Fruit fly (Drosophila melanogaster): ENCODE measurements around the gene CG12288.

CG12288 gene

dm6 chr2L:16887660-16888573, 14.1 kb downstream of the CG12288 start, which contains the start of the genes osi and tweek (continued):
- TF ChIP-seq Lhr (GFP tag; optimal IDR thresholded peaks at IDR 0.05) (peak; percentile 39), ham (GFP tag; IDR thresholded peaks at IDR 0.05) (0 out of 2 replicates have a peak, but pooled peaks have one; percentile 8), HLH3B (GFP tag; IDR thresholded peaks at IDR 0.05) (no peak), Fer1 (GFP tag; optimal IDR thresholded peaks at IDR 0.05) (peak; percentile 56), Myb (GFP tag; optimal IDR thresholded peaks at IDR 0.05) (peak; percentile 25), CG18262 (tag; optimal IDR thresholded peaks at IDR 0.05) (no peak), sisA (GFP tag; IDR thresholded peaks at IDR 0.05) (peak; percentile 54; the same call in 1 of the 2 replicates), sens-2 (GFP tag; IDR thresholded peaks at IDR 0.05) (no peak), kay (GFP tag; optimal IDR thresholded peaks at IDR 0.05) (peak; percentile 92), CG10267 (tag; optimal IDR thresholded peaks at IDR 0.05) (peak; percentile 33), HHEX (GFP tag; optimal IDR thresholded peaks at IDR 0.05) (no peak), hb (GFP tag; IDR thresholded peaks at IDR 0.05; ENCODE audit: partially characterized antibody) (peak; percentile 86), jing (GFP tag; optimal IDR thresholded peaks at IDR 0.05) (peak; percentile 29), E2f1 (GFP tag; IDR thresholded peaks at IDR 0.05) (peak; percentile 13; the same call in 1 of the 2 replicates), CG17359 (tag; optimal IDR thresholded peaks at IDR 0.05) (no peak), CG14860 (GFP tag; IDR thresholded peaks at IDR 0.05; ENCODE audit: partially characterized antibody) (peak; percentile 67; the same call in 2 of the 3 replicates), CG17385 (GFP tag; optimal IDR thresholded peaks at IDR 0.05) (peak; percentile 96), Nf-YA (GFP tag; IDR thresholded peaks at IDR 0.05) (no peak), CG4617 (GFP tag; optimal IDR thresholded peaks at IDR 0.05; ENCODE audit: borderline replicate concordance) (peak; percentile 5), CG1603 (tag; optimal IDR thresholded peaks at IDR 0.05) (peak; percentile 46), CG11398 (GFP tag; optimal IDR thresholded peaks at IDR 0.05) (no peak), Xrp1 (GFP tag; IDR thresholded peaks at IDR 0.05) (no peak), CG6791 (GFP tag; IDR thresholded peaks at IDR 0.05; ENCODE audit: partially characterized antibody) (peak; percentile 93), CG7839 (tag; optimal IDR thresholded peaks at IDR 0.05) (no peak), Mad (GFP tag; optimal IDR thresholded peaks at IDR 0.05) (no peak), CG15514 (GFP tag; optimal IDR thresholded peaks at IDR 0.05) (peak; percentile 64), Lpt (GFP tag; optimal IDR thresholded peaks at IDR 0.05) (no peak), CG11695 (GFP tag; IDR thresholded peaks at IDR 0.05) (no peak), Oaz (GFP tag; IDR thresholded peaks at IDR 0.05) (0 out of 2 replicates have a peak, but pooled peaks have one; percentile 21), CTCF (GFP tag; optimal IDR thresholded peaks at IDR 0.05) (no peak), CG15696 (tag; optimal IDR thresholded peaks at IDR 0.05) (peak; percentile 40), NC2β (GFP tag; optimal IDR thresholded peaks at IDR 0.05) (peak; percentile 48), CG30403 (GFP tag; optimal IDR thresholded peaks at IDR 0.05) (peak; percentile 87), maf-S (GFP tag; optimal IDR thresholded peaks at IDR 0.05) (peak; percentile 32), H2.0 (GFP tag; IDR thresholded peaks at IDR 0.05) (peak; percentile 50), NfI (GFP tag; optimal IDR thresholded peaks at IDR 0.05) (peak; percentile 46), Spps (tag; optimal IDR thresholded peaks at IDR 0.05) (no peak), CG8388 (GFP tag; optimal IDR thresholded peaks at IDR 0.05) (no peak), lbe (GFP tag; optimal IDR thresholded peaks at IDR 0.05) (peak; percentile 30), CG30020 (tag; optimal IDR thresholded peaks at IDR 0.05) (no peak), Aef1 (GFP tag; IDR thresholded peaks at IDR 0.05) (peak; percentile 57; the same call in 2 of the 3 replicates), E2f2 (GFP tag; IDR thresholded peaks at IDR 0.05) (peak; percentile 15; the same call in 1 of the 2 replicates), wor (GFP tag; IDR thresholded peaks at IDR 0.05) (no peak), repo (GFP tag; optimal IDR thresholded peaks at IDR 0.05) (no peak), CG3163 (GFP tag; optimal IDR thresholded peaks at IDR 0.05) (no peak), CG8478 (optimal IDR thresholded peaks at IDR 0.05) (no peak), CG16863 (GFP tag; optimal IDR thresholded peaks at IDR 0.05) (peak; percentile 26), CG13775 (GFP tag; optimal IDR thresholded peaks at IDR 0.05) (peak; percentile 83), CG6689 (GFP tag; IDR thresholded peaks at IDR 0.05) (no peak), CG9932 (GFP tag; IDR thresholded peaks at IDR 0.05) (peak; percentile 86)

Data from whole organism, embryonic.